Fruit fly (Drosophila melanogaster): ENCODE results near the gene CG31272.

The CG31272 gene

DNA sequence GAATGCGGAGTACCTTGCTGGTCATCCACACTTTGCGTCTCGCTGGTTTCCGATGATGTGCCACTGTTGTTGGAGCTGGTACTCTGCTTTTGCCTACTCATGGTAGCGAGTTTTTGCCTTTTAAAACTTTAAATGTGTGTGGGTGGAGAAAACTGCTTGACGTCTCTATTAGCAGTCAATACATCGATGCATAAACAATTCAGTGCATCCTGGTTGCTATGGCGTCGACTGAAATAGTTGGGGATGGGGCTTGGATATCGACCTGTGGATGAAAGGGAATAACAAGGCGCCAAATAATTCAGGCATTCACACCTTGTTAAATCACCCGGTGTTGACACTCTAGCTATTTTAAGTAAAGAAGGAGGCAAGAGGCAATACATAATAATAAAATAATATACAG lies 23.0 kb upstream of the CG31272 start, which contains the start of gene CG42633:
TSS of gene CG42633 (minus strand) at position 101 of the 400 bp plus-strand sequence.
- no peak for TF ChIP-seq bab1 (GFP tag; optimal IDR thresholded peaks at IDR 0.05)
- TF ChIP-seq toe (GFP tag; optimal IDR thresholded peaks at IDR 0.05) = no peak
- no peak for TF ChIP-seq Clk (GFP tag; optimal IDR thresholded peaks at IDR 0.05)
- no peak for TF ChIP-seq Crg-1 (GFP tag; optimal IDR thresholded peaks at IDR 0.05)
- TF ChIP-seq CG7101 (tag; optimal IDR thresholded peaks at IDR 0.05) = no peak
- no peak for TF ChIP-seq CG33017 (tag; optimal IDR thresholded peaks at IDR 0.05)
- no peak for TF ChIP-seq pad (GFP tag; optimal IDR thresholded peaks at IDR 0.05)
- no peak for TF ChIP-seq Mnt (GFP tag; optimal IDR thresholded peaks at IDR 0.05)
- TF ChIP-seq CG5204 (GFP tag; optimal IDR thresholded peaks at IDR 0.05) = no peak
- TF ChIP-seq tj (GFP tag; optimal IDR thresholded peaks at IDR 0.05) = no peak
- no peak for TF ChIP-seq CG7045 (GFP tag; optimal IDR thresholded peaks at IDR 0.05)
- TF ChIP-seq kay (GFP tag; ENCODE audit: borderline replicate concordance) = no peak
- TF ChIP-seq CG1620 (GFP tag; optimal IDR thresholded peaks at IDR 0.05) = no peak
- TF ChIP-seq ovo (GFP tag; optimal IDR thresholded peaks at IDR 0.05) = no peak
- TF ChIP-seq CG11617 (GFP tag; optimal IDR thresholded peaks at IDR 0.05) = no peak

DNA sequence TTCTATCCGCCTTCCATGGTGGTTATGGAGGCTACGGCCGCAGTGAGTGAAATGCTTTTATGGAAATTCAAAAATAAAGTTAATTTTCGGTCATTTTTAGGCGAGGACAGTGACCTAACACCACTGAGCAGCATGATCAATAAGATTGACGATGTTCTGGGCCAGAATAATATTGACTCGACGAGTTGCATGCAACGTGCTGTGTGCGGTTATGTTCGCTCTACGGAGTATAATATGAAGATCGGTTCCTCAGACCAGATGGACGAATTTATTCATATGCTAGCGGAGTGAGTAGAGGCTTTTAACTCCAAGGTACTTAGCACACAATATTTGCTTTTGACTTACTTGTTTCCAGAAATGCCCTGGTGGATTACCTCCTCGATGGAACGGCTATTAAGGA lies 21.0 kb upstream of the CG31272 start:
- TF ChIP-seq CG1620 (GFP tag; optimal IDR thresholded peaks at IDR 0.05) (no peak), CG5204 (GFP tag; optimal IDR thresholded peaks at IDR 0.05) (no peak), CG11617 (GFP tag; optimal IDR thresholded peaks at IDR 0.05) (no peak), CG33017 (tag; optimal IDR thresholded peaks at IDR 0.05) (no peak), cic (GFP tag; optimal IDR thresholded peaks at IDR 0.05) (no peak), bab1 (GFP tag; optimal IDR thresholded peaks at IDR 0.05) (no peak), CG7045 (GFP tag; optimal IDR thresholded peaks at IDR 0.05) (no peak), CG14711 (tag; optimal IDR thresholded peaks at IDR 0.05) (no peak), kay (GFP tag; ENCODE audit: borderline replicate concordance) (no peak), pad (GFP tag; optimal IDR thresholded peaks at IDR 0.05) (no peak), toe (GFP tag; optimal IDR thresholded peaks at IDR 0.05) (no peak), Clk (GFP tag; optimal IDR thresholded peaks at IDR 0.05) (no peak), Crg-1 (GFP tag; optimal IDR thresholded peaks at IDR 0.05) (no peak)

DNA sequence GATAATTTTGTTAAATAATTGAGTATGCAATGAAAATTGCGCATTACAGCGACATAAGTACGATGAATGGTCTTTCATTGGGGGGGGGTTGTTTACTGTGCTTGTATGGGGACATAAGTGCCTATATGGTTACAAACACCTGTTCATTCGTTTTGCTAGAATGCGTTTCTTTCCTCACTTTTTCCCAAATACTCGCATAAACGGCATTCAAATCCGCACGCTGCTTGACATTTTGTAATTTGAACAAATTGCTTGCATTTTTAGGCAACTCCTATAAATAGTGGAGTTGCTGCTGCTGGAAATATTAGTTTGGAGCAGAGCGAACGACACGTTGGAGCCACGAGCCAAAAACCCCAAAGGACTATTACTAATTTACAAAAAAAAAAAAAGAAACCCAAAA lies 20.1 kb upstream of the CG31272 start, which contains the start of gene Desi:
TSS of gene Desi (plus strand) at position 301 of the 400 bp plus-strand sequence.
- TF ChIP-seq Mnt (GFP tag; optimal IDR thresholded peaks at IDR 0.05) (no peak), Hr96 (GFP tag; optimal IDR thresholded peaks at IDR 0.05) (no peak), cic (GFP tag; optimal IDR thresholded peaks at IDR 0.05) (no peak), kay (GFP tag; ENCODE audit: borderline replicate concordance) (no peak), CG14711 (tag; optimal IDR thresholded peaks at IDR 0.05) (no peak), cnc (optimal IDR thresholded peaks at IDR 0.05) (no peak), CG7101 (tag; optimal IDR thresholded peaks at IDR 0.05) (no peak), CG1620 (GFP tag; optimal IDR thresholded peaks at IDR 0.05) (no peak), CG5204 (GFP tag; optimal IDR thresholded peaks at IDR 0.05) (no peak), CG12768 (GFP tag; optimal IDR thresholded peaks at IDR 0.05) (no peak), Crg-1 (GFP tag; optimal IDR thresholded peaks at IDR 0.05) (no peak), CG7045 (GFP tag; optimal IDR thresholded peaks at IDR 0.05) (no peak)

DNA sequence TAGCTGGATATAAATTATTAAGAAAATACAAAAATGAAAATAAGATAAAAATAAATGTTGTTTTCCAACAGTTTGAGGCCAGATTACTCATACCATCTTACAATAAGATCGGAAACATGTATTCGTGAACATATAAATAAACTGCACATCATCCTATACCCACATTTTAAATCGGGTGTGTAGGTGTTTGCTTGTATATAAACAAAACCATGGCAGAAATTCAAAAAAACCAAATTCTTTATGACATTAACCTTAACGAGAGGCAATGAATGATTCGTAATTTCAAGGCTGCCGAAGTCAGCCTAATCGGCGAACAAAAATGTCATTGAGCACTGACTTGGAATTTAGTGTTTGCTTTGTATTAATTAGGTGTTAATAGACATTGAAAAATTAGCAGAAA lies 19.0 kb upstream of the CG31272 start:
- no peak for TF ChIP-seq bab1 (GFP tag; optimal IDR thresholded peaks at IDR 0.05)
- TF ChIP-seq Clk (GFP tag; optimal IDR thresholded peaks at IDR 0.05) = no peak
- TF ChIP-seq pad (GFP tag; optimal IDR thresholded peaks at IDR 0.05) = no peak
- no peak for TF ChIP-seq cic (GFP tag; optimal IDR thresholded peaks at IDR 0.05)
- TF ChIP-seq CG11617 (GFP tag; optimal IDR thresholded peaks at IDR 0.05) = no peak
- no peak for TF ChIP-seq kay (GFP tag; ENCODE audit: borderline replicate concordance)
- TF ChIP-seq CG5204 (GFP tag; optimal IDR thresholded peaks at IDR 0.05) = no peak
- no peak for TF ChIP-seq CG14711 (tag; optimal IDR thresholded peaks at IDR 0.05)
- TF ChIP-seq CG7045 (GFP tag; optimal IDR thresholded peaks at IDR 0.05) = no peak
- no peak for TF ChIP-seq tj (GFP tag; optimal IDR thresholded peaks at IDR 0.05)
- TF ChIP-seq Hr96 (GFP tag; optimal IDR thresholded peaks at IDR 0.05) = no peak
- TF ChIP-seq CG12768 (GFP tag; optimal IDR thresholded peaks at IDR 0.05) = no peak
- no peak for TF ChIP-seq toe (GFP tag; optimal IDR thresholded peaks at IDR 0.05)
- no peak for TF ChIP-seq Crg-1 (GFP tag; optimal IDR thresholded peaks at IDR 0.05)
- no peak for TF ChIP-seq Mnt (GFP tag; optimal IDR thresholded peaks at IDR 0.05)
- no peak for TF ChIP-seq CG33017 (tag; optimal IDR thresholded peaks at IDR 0.05)
- TF ChIP-seq cnc (optimal IDR thresholded peaks at IDR 0.05) = no peak
- no peak for TF ChIP-seq CG7101 (tag; optimal IDR thresholded peaks at IDR 0.05)
- no peak for TF ChIP-seq ovo (GFP tag; optimal IDR thresholded peaks at IDR 0.05)

DNA sequence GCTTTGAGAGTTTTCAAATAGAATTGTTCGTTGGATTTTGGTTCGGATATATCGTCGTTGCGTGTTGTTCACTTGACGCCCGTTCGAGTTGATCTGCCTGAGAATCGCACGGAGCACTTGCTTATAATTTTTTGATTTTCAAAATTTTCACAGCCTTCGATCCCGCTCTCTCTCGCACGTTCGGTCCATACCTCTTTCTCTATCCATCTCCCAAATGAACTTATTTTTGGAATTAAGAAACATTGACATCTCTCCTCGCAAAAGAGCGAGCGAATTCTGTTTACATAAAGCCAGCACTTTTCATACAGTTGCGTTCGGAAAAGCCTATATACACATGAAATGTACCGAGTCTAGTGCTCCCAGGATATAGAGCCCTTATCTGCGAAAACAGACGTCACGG lies 18.1 kb upstream of the CG31272 start, which contains the start of the genes CG45076, CG45078 and fau:
TSS of gene CG45076 (minus strand) at position 101 of the 400 bp plus-strand sequence.
TSS of gene CG45078 (minus strand) at position 101 of the 400 bp plus-strand sequence.
TSS of gene fau (minus strand) at position 101 of the 400 bp plus-strand sequence.
- TF ChIP-seq CG5204 (GFP tag; optimal IDR thresholded peaks at IDR 0.05) = no peak
- no peak for TF ChIP-seq ovo (GFP tag; optimal IDR thresholded peaks at IDR 0.05)
- TF ChIP-seq tj (GFP tag; optimal IDR thresholded peaks at IDR 0.05) = no peak
- no peak for TF ChIP-seq CG11617 (GFP tag; optimal IDR thresholded peaks at IDR 0.05)
- no peak for TF ChIP-seq Clk (GFP tag; optimal IDR thresholded peaks at IDR 0.05)
- TF ChIP-seq Mnt (GFP tag; optimal IDR thresholded peaks at IDR 0.05) = no peak
- no peak for TF ChIP-seq CG33017 (tag; optimal IDR thresholded peaks at IDR 0.05)
- no peak for TF ChIP-seq CG12768 (GFP tag; optimal IDR thresholded peaks at IDR 0.05)
- TF ChIP-seq CG1620 (GFP tag; optimal IDR thresholded peaks at IDR 0.05) = no peak
- TF ChIP-seq CG14711 (tag; optimal IDR thresholded peaks at IDR 0.05) = no peak
- TF ChIP-seq cic (GFP tag; optimal IDR thresholded peaks at IDR 0.05) = no peak
- no peak for TF ChIP-seq cnc (optimal IDR thresholded peaks at IDR 0.05)
- TF ChIP-seq pad (GFP tag; optimal IDR thresholded peaks at IDR 0.05) = no peak
- TF ChIP-seq CG7101 (tag; optimal IDR thresholded peaks at IDR 0.05) = no peak
- no peak for TF ChIP-seq Hr96 (GFP tag; optimal IDR thresholded peaks at IDR 0.05)
- no peak for TF ChIP-seq CG7045 (GFP tag; optimal IDR thresholded peaks at IDR 0.05)
- TF ChIP-seq kay (GFP tag; ENCODE audit: borderline replicate concordance) = no peak
- no peak for TF ChIP-seq Crg-1 (GFP tag; optimal IDR thresholded peaks at IDR 0.05)
